Fruit fly (Drosophila melanogaster) whole organism, pupa: ENCODE results near the gene eIF3g1.
A peak's percentile ranks its signal among the peaks of the same experiment; 100 is the strongest.

Source experiments
- CG17806 ChIP-seq: fragments of 200-800 bp; sonication (Bioruptor generic); optimal IDR thresholded peaks from 2 replicates; lab custom pipeline; 2018; ENCODE audit warnings: missing biosample characterization, mild to moderate bottlenecking, missing genetic modification characterization, moderate library complexity
- CG9948 ChIP-seq: fragments of 200-800 bp; sonication (Bioruptor generic); optimal IDR thresholded peaks from 2 replicates; lab custom pipeline; 2018; ENCODE audit warnings: missing biosample characterization, mild to moderate bottlenecking, missing genetic modification characterization, moderate library complexity
- D1 ChIP-seq: fragments of 200-800 bp; sonication (Bioruptor generic); optimal IDR thresholded peaks from 2 replicates; lab custom pipeline; 2018; ENCODE audit warnings: missing biosample characterization, mild to moderate bottlenecking, missing genetic modification characterization, moderate library complexity
- EcR ChIP-seq: fragments of 200-800 bp; sonication (Bioruptor generic); optimal IDR thresholded peaks from 3 replicates; lab custom pipeline; 2019; ENCODE audit warnings: missing biosample characterization, missing genetic modification characterization, mild to moderate bottlenecking, moderate library complexity, missing genetic modification reagents

DNA sequence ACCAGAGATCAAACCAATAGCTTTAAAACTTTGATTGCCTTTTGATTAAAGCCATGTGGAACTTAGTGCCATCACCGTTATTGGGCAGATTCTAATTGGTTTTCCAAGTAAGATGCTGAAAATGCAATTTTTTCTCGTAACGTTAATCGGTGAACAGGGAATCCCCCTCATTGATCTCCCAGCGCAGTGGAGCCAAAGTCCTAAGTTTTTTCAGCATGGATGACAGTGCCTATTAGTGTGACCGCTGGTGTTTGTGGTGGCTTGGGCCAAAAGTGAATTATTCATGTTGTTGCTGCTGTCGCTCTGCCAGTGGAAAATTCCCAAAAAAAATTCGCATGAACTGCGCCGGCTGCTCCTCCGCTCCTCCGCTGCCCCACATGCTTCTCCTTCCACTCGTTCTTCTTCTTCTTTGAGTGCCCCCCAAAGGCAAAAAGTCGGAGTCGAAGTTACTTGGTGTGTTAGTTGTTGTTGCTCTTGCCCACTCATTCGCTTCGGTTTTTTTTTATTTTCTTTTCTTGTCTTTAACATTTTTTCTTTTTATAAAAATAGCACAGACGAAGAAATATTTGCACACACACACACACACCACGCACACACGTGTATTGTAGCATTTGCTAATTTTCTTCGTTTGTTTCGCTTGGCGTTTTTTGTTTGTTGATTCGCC is 37.9 kb upstream of the eIF3g1 start:
- TF ChIP-seq CG17806 (tag; lab: Kevin White, UChicago) = peak; percentile 43
- TF ChIP-seq EcR (GFP tag; lab: Kevin White, UChicago) = no peak
- peak; percentile 58 for TF ChIP-seq CG9948 (tag; lab: Kevin White, UChicago)
- TF ChIP-seq D1 (tag; lab: Kevin White, UChicago) = no peak
